Fruit fly (Drosophila melanogaster): ENCODE measurements around the gene Cdc16.

Gene Cdc16

dm6 chr3R:23312796-23313195, 31.8 kb downstream of the Cdc16 start:
- TF ChIP-seq fd59A (GFP tag; optimal IDR thresholded peaks at IDR 0.05) (no peak), CG11902 (GFP tag; optimal IDR thresholded peaks at IDR 0.05) (no peak), fd85E (GFP tag; optimal IDR thresholded peaks at IDR 0.05) (no peak), Sox102F (GFP tag; optimal IDR thresholded peaks at IDR 0.05) (no peak), CG6792 (GFP tag; optimal IDR thresholded peaks at IDR 0.05) (no peak), net (GFP tag; optimal IDR thresholded peaks at IDR 0.05) (no peak), CG11294 (GFP tag; IDR thresholded peaks at IDR 0.05) (no peak), salr (GFP tag; optimal IDR thresholded peaks at IDR 0.05) (no peak), CG8119 (GFP tag; IDR thresholded peaks at IDR 0.05) (no peak), acj6 (GFP tag; optimal IDR thresholded peaks at IDR 0.05) (no peak), CG7368 (GFP tag; optimal IDR thresholded peaks at IDR 0.05) (no peak), cyc (GFP tag; optimal IDR thresholded peaks at IDR 0.05) (no peak), Met (GFP tag; optimal IDR thresholded peaks at IDR 0.05) (no peak), OdsH (GFP tag; optimal IDR thresholded peaks at IDR 0.05) (no peak), CG31627 (GFP tag; optimal IDR thresholded peaks at IDR 0.05) (no peak), CG10631 (GFP tag; optimal IDR thresholded peaks at IDR 0.05) (no peak), Hr39 (GFP tag; optimal IDR thresholded peaks at IDR 0.05) (no peak), svp (GFP tag) (no peak), pdm3 (GFP tag; optimal IDR thresholded peaks at IDR 0.05) (no peak)

- TF ChIP-seq CG6276 (GFP tag; optimal IDR thresholded peaks at IDR 0.05) (peak; percentile 65), CG11762 (GFP tag; optimal IDR thresholded peaks at IDR 0.05; ENCODE audit: insufficient read depth) (no peak), Sox15 (GFP tag; optimal IDR thresholded peaks at IDR 0.05) (no peak), fkh (GFP tag; optimal IDR thresholded peaks at IDR 0.05) (peak; percentile 89), dac (GFP tag; optimal IDR thresholded peaks at IDR 0.05) (no peak), net (GFP tag; optimal IDR thresholded peaks at IDR 0.05) (peak; percentile 69), CG3919 (GFP tag; optimal IDR thresholded peaks at IDR 0.05) (peak; percentile 76), Eip93F (GFP tag; optimal IDR thresholded peaks at IDR 0.05) (no peak), lz (GFP tag; optimal IDR thresholded peaks at IDR 0.05) (no peak), Lpt (GFP tag; optimal IDR thresholded peaks at IDR 0.05) (peak; percentile 38), Hr39 (GFP tag; optimal IDR thresholded peaks at IDR 0.05) (no peak), Eip78C (GFP tag) (peak; percentile 84), achi (GFP tag; optimal IDR thresholded peaks at IDR 0.05) (peak; percentile 25), CG11902 (GFP tag; optimal IDR thresholded peaks at IDR 0.05) (no peak), CG8119 (GFP tag; IDR thresholded peaks at IDR 0.05) (peak; percentile 69), dsx (GFP tag; optimal IDR thresholded peaks at IDR 0.05; ENCODE audit: poor library complexity, severe bottlenecking) (peak; percentile 48), ss (GFP tag; optimal IDR thresholded peaks at IDR 0.05) (peak; percentile 69 to 82), acj6 (GFP tag; optimal IDR thresholded peaks at IDR 0.05) (peak; percentile 23), CG8632 (GFP tag; optimal IDR thresholded peaks at IDR 0.05) (peak; percentile 42), svp (GFP tag) (no peak), CG8319 (GFP tag; optimal IDR thresholded peaks at IDR 0.05) (no peak), Gug (GFP tag; IDR thresholded peaks at IDR 0.05) (no peak), fd59A (GFP tag; optimal IDR thresholded peaks at IDR 0.05) (peak; percentile 18), OdsH (GFP tag; optimal IDR thresholded peaks at IDR 0.05) (peak; percentile 19), CG15336 (GFP tag; IDR thresholded peaks at IDR 0.05) (peak; percentile 56; the same call in 1 of the 2 replicates), CG6163 (GFP tag; IDR thresholded peaks at IDR 0.05) (peak; percentile 89), Met (GFP tag; optimal IDR thresholded peaks at IDR 0.05) (peak; percentile 8), eg (GFP tag; IDR thresholded peaks at IDR 0.05) (peak; percentile 87), topi (GFP tag; optimal IDR thresholded peaks at IDR 0.05) (no peak), esn (GFP tag; optimal IDR thresholded peaks at IDR 0.05) (peak; percentile 2), CG32006 (GFP tag; optimal IDR thresholded peaks at IDR 0.05) (no peak), CG6854 (GFP tag; optimal IDR thresholded peaks at IDR 0.05) (peak; percentile 72), salr (GFP tag; optimal IDR thresholded peaks at IDR 0.05) (peak; percentile 13 to 30), CG7368 (GFP tag; optimal IDR thresholded peaks at IDR 0.05) (peak; percentile 54), Hr4 (GFP tag; optimal IDR thresholded peaks at IDR 0.05) (no peak), Blimp-1 (GFP tag; optimal IDR thresholded peaks at IDR 0.05) (no peak), spab (GFP tag; optimal IDR thresholded peaks at IDR 0.05) (peak; percentile 43), Smox (GFP tag; optimal IDR thresholded peaks at IDR 0.05) (no peak), CG31627 (GFP tag; optimal IDR thresholded peaks at IDR 0.05) (no peak), CG16779 (tag; optimal IDR thresholded peaks at IDR 0.05) (peak; percentile 69), CG6808 (GFP tag; optimal IDR thresholded peaks at IDR 0.05) (peak; percentile 59), CG9139 (GFP tag; optimal IDR thresholded peaks at IDR 0.05) (peak; percentile 72)
Observed at dm6 chr3R:23314332-23314731, 33.3 kb downstream of the Cdc16 start.

Measured in whole organism, prepupa.